Fruit fly (Drosophila melanogaster): ENCODE measurements around the gene CG3823.

Gene CG3823

DNA sequence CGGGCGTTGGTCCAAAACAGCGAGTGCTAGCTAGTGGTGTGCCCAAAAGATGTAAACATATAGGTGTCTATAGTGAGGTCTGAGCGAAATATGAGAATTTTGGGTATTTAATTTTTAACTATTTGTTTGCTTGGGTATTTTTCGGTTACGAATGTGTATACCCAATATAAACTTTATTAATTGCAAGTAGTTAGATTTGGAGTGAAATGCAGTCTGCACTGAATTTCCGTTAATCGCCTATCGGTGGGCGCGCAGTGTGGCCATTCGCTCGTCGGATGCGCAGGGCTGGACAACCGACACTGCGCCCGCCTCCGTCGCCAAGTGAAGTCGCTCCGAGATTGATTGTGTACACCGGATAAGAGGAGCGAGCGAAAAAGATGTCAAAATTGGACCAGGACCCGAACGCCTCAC is 8.6 kb upstream of the CG3823 start, which contains the start of the genes CG15891 and CG3815 (continued):
- TF ChIP-seq nerfin-2 (GFP tag; IDR thresholded peaks at IDR 0.05; ENCODE audit: partially characterized antibody) (peak; percentile 54), CG9797 (GFP tag; optimal IDR thresholded peaks at IDR 0.05) (peak; percentile 80), CG11456 (GFP tag; IDR thresholded peaks at IDR 0.05) (peak; percentile 39; the same call in 1 of the 3 replicates), CG7372 (GFP tag; IDR thresholded peaks at IDR 0.05) (peak; percentile 45; the same call in 1 of the 2 replicates), Sox102F (GFP tag; optimal IDR thresholded peaks at IDR 0.05) (no peak), wdn (GFP tag; IDR thresholded peaks at IDR 0.05) (0 out of 2 replicates have a peak, but pooled peaks have one; percentile 41), CG4854 (GFP tag; optimal IDR thresholded peaks at IDR 0.05) (no peak), ftz-f1 (GFP tag; optimal IDR thresholded peaks at IDR 0.05) (no peak), amos (GFP tag; IDR thresholded peaks at IDR 0.05; ENCODE audit: partially characterized antibody) (peak; percentile 54), Dip3 (GFP tag; optimal IDR thresholded peaks at IDR 0.05) (peak; percentile 48), Mes4 (GFP tag; optimal IDR thresholded peaks at IDR 0.05) (no peak), MESR4 (GFP tag; optimal IDR thresholded peaks at IDR 0.05) (peak; percentile 53), CG1832 (GFP tag; optimal IDR thresholded peaks at IDR 0.05) (no peak), CG8290 (GFP tag; optimal IDR thresholded peaks at IDR 0.05) (peak; percentile 46), CG8290 (tag; optimal IDR thresholded peaks at IDR 0.05) (no peak), CG3838 (GFP tag; optimal IDR thresholded peaks at IDR 0.05) (no peak), zfh2 (GFP tag; optimal IDR thresholded peaks at IDR 0.05) (peak; percentile 72), sc (optimal IDR thresholded peaks at IDR 0.05) (no peak), sc (GFP tag; optimal IDR thresholded peaks at IDR 0.05) (no peak), pzg (GFP tag; optimal IDR thresholded peaks at IDR 0.05) (peak; percentile 73), fd64A (GFP tag; optimal IDR thresholded peaks at IDR 0.05) (no peak), CG17359 (tag; optimal IDR thresholded peaks at IDR 0.05) (peak; percentile 25), CG18262 (tag; optimal IDR thresholded peaks at IDR 0.05) (peak; percentile 48), peb (GFP tag; IDR thresholded peaks at IDR 0.05) (no peak), sr (GFP tag; IDR thresholded peaks at IDR 0.05) (no peak), CTCF (GFP tag; optimal IDR thresholded peaks at IDR 0.05) (peak; percentile 2), croc (GFP tag; conservative IDR thresholded peaks at IDR 0.05) (peak; percentile 33; the same call in 1 of the 3 replicates), Elba2 (GFP tag; optimal IDR thresholded peaks at IDR 0.05) (no peak), CG1603 (tag; optimal IDR thresholded peaks at IDR 0.05) (no peak), CG17802 (tag; optimal IDR thresholded peaks at IDR 0.05) (peak; percentile 35), HLH4C (GFP tag; IDR thresholded peaks at IDR 0.05; ENCODE audit: partially characterized antibody) (0 out of 3 replicates have a peak, but pooled peaks have one; percentile 35), CG4730 (GFP tag; IDR thresholded peaks at IDR 0.05) (peak; percentile 31; the same call in 1 of the 2 replicates), Chrac-16 (GFP tag; optimal IDR thresholded peaks at IDR 0.05) (peak; percentile 31), CG7357 (GFP tag; IDR thresholded peaks at IDR 0.05) (peak; percentile 62; the same call in 2 of the 3 replicates), CG10431 (GFP tag; optimal IDR thresholded peaks at IDR 0.05) (no peak), kay (GFP tag; optimal IDR thresholded peaks at IDR 0.05) (no peak), Nf-YB (GFP tag; optimal IDR thresholded peaks at IDR 0.05) (peak; percentile 3), jumu (GFP tag; optimal IDR thresholded peaks at IDR 0.05) (peak; percentile 40), CG30431 (GFP tag; optimal IDR thresholded peaks at IDR 0.05) (peak; percentile 38), CG14860 (GFP tag; IDR thresholded peaks at IDR 0.05; ENCODE audit: partially characterized antibody) (no peak), ems (GFP tag; optimal IDR thresholded peaks at IDR 0.05) (no peak), CG12071 (GFP tag; optimal IDR thresholded peaks at IDR 0.05) (no peak), Mrtf (GFP tag; IDR thresholded peaks at IDR 0.05) (no peak), NfI (GFP tag; optimal IDR thresholded peaks at IDR 0.05) (peak; percentile 61), CG9609 (GFP tag; optimal IDR thresholded peaks at IDR 0.05) (peak; percentile 67), inv (GFP tag; IDR thresholded peaks at IDR 0.05; ENCODE audit: partially characterized antibody) (peak; percentile 23; the same call in 1 of the 2 replicates), bab2 (GFP tag; optimal IDR thresholded peaks at IDR 0.05) (peak; percentile 55), CG12744 (GFP tag; optimal IDR thresholded peaks at IDR 0.05) (no peak), Hey (tag; optimal IDR thresholded peaks at IDR 0.05) (no peak), CG13296 (GFP tag; optimal IDR thresholded peaks at IDR 0.05) (no peak), gt (GFP tag; IDR thresholded peaks at IDR 0.05) (0 out of 2 replicates have a peak, but pooled peaks have one; percentile 13), Fer2 (tag; optimal IDR thresholded peaks at IDR 0.05) (peak; percentile 41)

Measured in whole organism, embryonic.